Fruit fly (Drosophila melanogaster) whole organism, embryonic: ENCODE results near the gene Fbw5.
A peak's percentile ranks its signal among the peaks of the same experiment; 100 is the strongest.

Experiments used
- Abd-B ChIP-seq: fragments of 200-800 bp; sonication (Bioruptor generic); optimal IDR thresholded peaks from 2 replicates; lab custom pipeline; 2018; ENCODE audit warnings: missing biosample characterization, mild to moderate bottlenecking, missing genetic modification characterization, moderate library complexity
- Bgb ChIP-seq: fragments of 200-800 bp; sonication (Bioruptor generic); IDR thresholded peaks from 2 replicates; pipeline ENCODE4 v1.3.6; 2022; ENCODE audit warnings: missing biosample characterization, missing genetic modification characterization; ENCODE audit not compliant: partially characterized antibody
- CG12104 ChIP-seq: fragments of 200-800 bp; sonication (Bioruptor generic); optimal IDR thresholded peaks from 3 replicates; lab custom pipeline; 2016; ENCODE audit warnings: missing biosample characterization, missing genetic modification characterization
- CG12942 ChIP-seq: fragments of 200-800 bp; sonication (Bioruptor generic); optimal IDR thresholded peaks from 3 replicates; lab custom pipeline; 2016; ENCODE audit warnings: missing biosample characterization, missing genetic modification characterization
- CG13123 ChIP-seq: fragments of 200-800 bp; sonication (Bioruptor generic); optimal IDR thresholded peaks from 2 replicates; lab custom pipeline; 2016; ENCODE audit warnings: missing biosample characterization, missing genetic modification characterization
- CG13296 ChIP-seq: fragments of 200-800 bp; sonication (Bioruptor generic); optimal IDR thresholded peaks from 3 replicates; lab custom pipeline; 2018; ENCODE audit warnings: missing biosample characterization, mild to moderate bottlenecking, missing genetic modification characterization
- CG15011 ChIP-seq: fragments of 200-800 bp; sonication (Bioruptor generic); optimal IDR thresholded peaks from 3 replicates; lab custom pipeline; 2018; ENCODE audit warnings: missing biosample characterization, mild to moderate bottlenecking, missing genetic modification characterization
- CG15514 ChIP-seq: fragments of 200-800 bp; sonication (Bioruptor generic); optimal IDR thresholded peaks from 3 replicates; lab custom pipeline; 2017; ENCODE audit warnings: missing biosample characterization, missing genetic modification characterization, mild to moderate bottlenecking, moderate library complexity, missing genetic modification reagents
- CG18011 ChIP-seq: fragments of 200-800 bp; sonication (Bioruptor generic); optimal IDR thresholded peaks from 2 replicates; lab custom pipeline; 2017; ENCODE audit warnings: missing biosample characterization, missing genetic modification characterization, mild to moderate bottlenecking, moderate library complexity, missing genotype
- CG2889 ChIP-seq: fragments of 200-800 bp; sonication (Bioruptor generic); IDR thresholded peaks from 3 replicates; pipeline ENCODE4 v1.3.6; 2022; ENCODE audit warnings: missing biosample characterization, missing genetic modification characterization
- CG30403 ChIP-seq: fragments of 200-800 bp; sonication (Bioruptor generic); optimal IDR thresholded peaks from 3 replicates; lab custom pipeline; 2016; ENCODE audit warnings: missing biosample characterization, missing genetic modification characterization
- CG31365 ChIP-seq: fragments of 200-800 bp; sonication (Bioruptor generic); optimal IDR thresholded peaks from 2 replicates; lab custom pipeline; 2018; ENCODE audit warnings: missing biosample characterization, mild to moderate bottlenecking, missing genetic modification characterization
- CG32772 ChIP-seq: fragments of 200-800 bp; sonication (Bioruptor generic); IDR thresholded peaks from 2 replicates; pipeline ENCODE4 v1.3.6; 2022; ENCODE audit warnings: missing biosample characterization, missing genetic modification characterization
- CG3838 ChIP-seq: fragments of 200-800 bp; sonication (Bioruptor generic); optimal IDR thresholded peaks from 3 replicates; lab custom pipeline; 2016; ENCODE audit warnings: missing biosample characterization, missing genetic modification characterization
- CG3995 ChIP-seq: fragments of 200-800 bp; sonication (Bioruptor generic); optimal IDR thresholded peaks from 3 replicates; lab custom pipeline; 2016; ENCODE audit warnings: missing biosample characterization, missing genetic modification characterization
- CG5245 ChIP-seq: fragments of 200-800 bp; sonication (Bioruptor generic); optimal IDR thresholded peaks from 3 replicates; lab custom pipeline; 2016; ENCODE audit warnings: missing biosample characterization, missing genetic modification characterization
- CG6791 ChIP-seq: fragments of 200-800 bp; sonication (Bioruptor generic); IDR thresholded peaks from 3 replicates; pipeline ENCODE4 v1.3.6; 2022; ENCODE audit warnings: missing biosample characterization, missing genetic modification characterization; ENCODE audit not compliant: partially characterized antibody
- CG8359 ChIP-seq: fragments of 200-800 bp; sonication (Bioruptor generic); optimal IDR thresholded peaks from 2 replicates; lab custom pipeline; 2017; ENCODE audit warnings: missing biosample characterization, mild to moderate bottlenecking, missing genetic modification characterization, borderline replicate concordance
- CG9437 ChIP-seq: fragments of 200-800 bp; sonication (Bioruptor generic); optimal IDR thresholded peaks from 2 replicates; lab custom pipeline; 2018; ENCODE audit warnings: missing biosample characterization, mild to moderate bottlenecking, missing genetic modification characterization
- CTCF ChIP-seq: fragments of 200-800 bp; sonication (Bioruptor generic); optimal IDR thresholded peaks from 2 replicates; lab custom pipeline; 2017; ENCODE audit warnings: missing biosample characterization, mild to moderate bottlenecking, missing genetic modification characterization, moderate library complexity
- D19A ChIP-seq: fragments of 200-800 bp; optimal IDR thresholded peaks from 3 replicates; lab custom pipeline; 2019; ENCODE audit warnings: missing biosample characterization, mild to moderate bottlenecking, missing genetic modification characterization, moderate library complexity
- D19B ChIP-seq: fragments of 200-800 bp; sonication (Bioruptor generic); optimal IDR thresholded peaks from 2 replicates; lab custom pipeline; 2017; ENCODE audit warnings: missing biosample characterization, mild to moderate bottlenecking, missing genetic modification characterization
- Dp ChIP-seq: fragments of 200-800 bp; sonication (Bioruptor generic); optimal IDR thresholded peaks from 2 replicates; lab custom pipeline; 2018; ENCODE audit warnings: missing biosample characterization, mild to moderate bottlenecking, missing genetic modification characterization, moderate library complexity
- Kr ChIP-seq: fragments of 200-800 bp; sonication (Bioruptor generic); optimal IDR thresholded peaks from 2 replicates; lab custom pipeline; 2017; ENCODE audit warnings: missing biosample characterization, mild to moderate bottlenecking, missing genetic modification characterization
- Lim3 ChIP-seq: fragments of 200-800 bp; sonication (Bioruptor generic); IDR thresholded peaks from 2 replicates; pipeline ENCODE4 v1.3.6; 2022; ENCODE audit warnings: missing biosample characterization, missing genetic modification characterization
- NFAT ChIP-seq: fragments of 200-800 bp; sonication (Bioruptor generic); IDR thresholded peaks from 2 replicates; pipeline ENCODE4 v1.3.6; 2022; ENCODE audit warnings: missing biosample characterization, missing genetic modification characterization
- Ravus ChIP-seq: fragments of 200-800 bp; sonication (Bioruptor generic); IDR thresholded peaks from 2 replicates; pipeline ENCODE4 v1.3.6; 2022; ENCODE audit warnings: missing biosample characterization, missing genetic modification characterization
- ac ChIP-seq: fragments of 200-800 bp; sonication (Bioruptor generic); optimal IDR thresholded peaks from 3 replicates; lab custom pipeline; 2017; ENCODE audit warnings: missing biosample characterization, mild to moderate bottlenecking, missing genetic modification characterization
- al ChIP-seq: fragments of 200-800 bp; sonication (Bioruptor generic); IDR thresholded peaks from 2 replicates; pipeline ENCODE4 v1.3.6; 2022; ENCODE audit warnings: missing biosample characterization, missing genetic modification characterization
- ara ChIP-seq: fragments of 200-800 bp; sonication (Bioruptor generic); IDR thresholded peaks from 2 replicates; pipeline ENCODE4 v1.3.6; 2022; ENCODE audit warnings: missing biosample characterization, missing genetic modification characterization
- corto ChIP-seq: fragments of 200-800 bp; sonication (Bioruptor generic); optimal IDR thresholded peaks from 2 replicates; lab custom pipeline; 2016; ENCODE audit warnings: missing biosample characterization, mild to moderate bottlenecking, missing genetic modification characterization, moderate library complexity
- crol ChIP-seq: fragments of 200-800 bp; sonication (Bioruptor generic); IDR thresholded peaks from 2 replicates; pipeline ENCODE4 v1.3.6; 2022; ENCODE audit warnings: missing biosample characterization, missing genetic modification characterization
- crp ChIP-seq, 2 experiments: fragments of 200-800 bp; sonication (Bioruptor generic); optimal IDR thresholded peaks; 2 replicates in 1 of 2; 3 replicates in 1 of 2; lab custom pipeline; 2017; ENCODE audit warnings: missing biosample characterization in 2 of 2, missing genetic modification characterization in 2 of 2, mild to moderate bottlenecking in 1 of 2, moderate library complexity in 1 of 2
- fd102C ChIP-seq: fragments of 200-800 bp; sonication (Bioruptor generic); optimal IDR thresholded peaks from 2 replicates; lab custom pipeline; 2018; ENCODE audit warnings: missing biosample characterization, mild to moderate bottlenecking, missing genetic modification characterization, moderate library complexity
- fu2 ChIP-seq: fragments of 200-800 bp; sonication (Bioruptor generic); optimal IDR thresholded peaks from 2 replicates; lab custom pipeline; 2016; ENCODE audit warnings: missing biosample characterization, missing genetic modification characterization
- gem ChIP-seq: fragments of 200-800 bp; sonication (Bioruptor generic); optimal IDR thresholded peaks from 2 replicates; lab custom pipeline; 2019; ENCODE audit warnings: missing biosample characterization, mild to moderate bottlenecking, missing genetic modification characterization, moderate library complexity
- gro ChIP-seq: fragments of 200-800 bp; sonication (Bioruptor generic); optimal IDR thresholded peaks from 2 replicates; lab custom pipeline; 2016; ENCODE audit warnings: missing biosample characterization, missing genetic modification characterization
- hbn ChIP-seq: fragments of 200-800 bp; sonication (Bioruptor generic); IDR thresholded peaks from 2 replicates; pipeline ENCODE4 v1.3.6; 2022; ENCODE audit warnings: missing biosample characterization, missing genetic modification characterization; ENCODE audit not compliant: partially characterized antibody
- her ChIP-seq: fragments of 200-800 bp; sonication (Bioruptor generic); optimal IDR thresholded peaks from 2 replicates; lab custom pipeline; 2016; ENCODE audit warnings: missing biosample characterization, missing genetic modification characterization
- hth ChIP-seq: fragments of >200 bp; optimal IDR thresholded peaks from 2 replicates; lab custom pipeline; 2017; ENCODE audit warnings: inconsistent platforms
- kay ChIP-seq: fragments of 200-800 bp; sonication (Bioruptor generic); optimal IDR thresholded peaks from 2 replicates; lab custom pipeline; 2016; ENCODE audit warnings: missing biosample characterization, missing genetic modification characterization
- lov ChIP-seq, 2 experiments: fragments of 200-800 bp in 1 of 2; fragments of >200 bp in 1 of 2; sonication (Bioruptor generic) in 1 of 2; IDR thresholded peaks in 1 of 2; optimal IDR thresholded peaks in 1 of 2; 2 replicates in 1 of 2; 3 replicates in 1 of 2; pipeline versions ENCODE4 v1.3.6 to Lab custom; 2017 to 2022; ENCODE audit warnings: missing biosample characterization in 1 of 2, missing genetic modification characterization in 1 of 2
- pho ChIP-seq: fragments of 200-800 bp; sonication (Bioruptor generic); optimal IDR thresholded peaks from 2 replicates; lab custom pipeline; 2016; ENCODE audit warnings: missing biosample characterization, missing genetic modification characterization
- pita ChIP-seq: fragments of 200-800 bp; sonication (Bioruptor generic); optimal IDR thresholded peaks from 2 replicates; lab custom pipeline; 2017; ENCODE audit warnings: missing biosample characterization, mild to moderate bottlenecking, missing genetic modification characterization
- repo ChIP-seq: fragments of 200-800 bp; sonication (Bioruptor generic); optimal IDR thresholded peaks from 2 replicates; lab custom pipeline; 2016; ENCODE audit warnings: missing biosample characterization, missing genetic modification characterization
- rib ChIP-seq: fragments of 200-800 bp; sonication (Bioruptor generic); IDR thresholded peaks from 2 replicates; pipeline ENCODE4 v1.3.6; 2022; ENCODE audit warnings: missing biosample characterization, missing genetic modification characterization
- sima ChIP-seq: fragments of 200-800 bp; sonication (Bioruptor generic); optimal IDR thresholded peaks from 2 replicates; lab custom pipeline; 2016; ENCODE audit warnings: missing biosample characterization, missing genetic modification characterization
- sisA ChIP-seq: fragments of 200-800 bp; sonication (Bioruptor generic); IDR thresholded peaks from 2 replicates; pipeline ENCODE4 v1.3.6; 2022; ENCODE audit warnings: missing biosample characterization, missing genetic modification characterization
- slbo ChIP-seq: fragments of 200-800 bp; sonication (Bioruptor generic); IDR thresholded peaks from 2 replicates; pipeline ENCODE4 v1.3.6; 2022; ENCODE audit warnings: missing biosample characterization, missing genetic modification characterization
- sna ChIP-seq: fragments of 200-800 bp; sonication (Bioruptor generic); IDR thresholded peaks from 2 replicates; pipeline ENCODE4 v1.3.6; 2022; ENCODE audit warnings: missing biosample characterization, missing genetic modification characterization; ENCODE audit not compliant: partially characterized antibody
- zen ChIP-seq: fragments of 200-800 bp; sonication (Bioruptor generic); optimal IDR thresholded peaks from 3 replicates; lab custom pipeline; 2018; ENCODE audit warnings: missing biosample characterization, mild to moderate bottlenecking, missing genetic modification characterization, moderate library complexity

Gene Fbw5

DNA sequence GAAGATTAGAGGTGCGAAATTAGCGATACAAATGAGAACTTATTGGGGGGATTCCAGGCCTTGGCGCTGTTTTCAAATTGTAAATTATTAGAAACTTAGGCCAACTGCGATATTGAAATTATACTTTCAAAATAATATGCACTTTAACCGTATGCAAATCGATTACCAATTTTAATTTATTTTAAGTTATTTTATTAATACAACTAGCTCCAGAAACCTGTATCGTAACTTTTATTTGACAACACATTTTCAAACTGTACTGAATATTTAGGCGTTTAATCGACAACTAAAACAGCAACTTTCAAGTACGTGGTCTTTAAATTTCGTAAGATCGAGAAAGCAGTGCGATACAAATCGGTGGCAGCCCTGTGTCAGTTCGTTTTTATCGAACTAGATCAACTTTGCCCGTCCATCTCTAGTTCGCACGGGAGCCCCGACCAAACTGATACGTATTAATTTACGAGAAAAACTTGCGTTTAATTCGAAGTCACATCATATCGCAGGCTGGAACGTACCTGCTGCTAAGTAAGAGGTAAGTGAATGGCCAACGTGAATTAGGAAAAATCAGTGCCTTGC lies 5.0 kb upstream of the Fbw5 start, which contains the start of the genes CG9154 and Kr-h2 (continued):
- TF ChIP-seq CG3838 (GFP tag; lab: Kevin White, UChicago) (no peak), CG12104 (GFP tag; lab: Kevin White, UChicago) (no peak), CG9437 (GFP tag; lab: Kevin White, UChicago) (peak; percentile 91), repo (GFP tag; lab: Kevin White, UChicago) (no peak), D19A (tag; lab: Kevin White, UChicago) (no peak), CG32772 (GFP tag; lab: Robert Waterston, UW) (no peak), pita (no peak), CG15514 (GFP tag; lab: Kevin White, UChicago) (peak; percentile 100), her (GFP tag; lab: Kevin White, UChicago) (no peak), zen (tag; lab: Kevin White, UChicago) (peak; percentile 34), D19B (GFP tag; lab: Kevin White, UChicago) (peak; percentile 25), slbo (GFP tag; lab: Robert Waterston, UW) (peak; percentile 31; the same call in 1 of the 2 replicates), CG13296 (GFP tag; lab: Kevin White, UChicago) (peak; percentile 16), pho (GFP tag; lab: Kevin White, UChicago) (no peak), sna (GFP tag; lab: Robert Waterston, UW) (no peak), Bgb (GFP tag; lab: Robert Waterston, UW) (peak; percentile 73), CG5245 (GFP tag; lab: Kevin White, UChicago) (no peak), fu2 (peak; percentile 4), CG13123 (no peak), CG15011 (GFP tag; lab: Kevin White, UChicago) (no peak), Ravus (GFP tag; lab: Robert Waterston, UW) (no peak), CG12942 (GFP tag; lab: Kevin White, UChicago) (no peak), CG6791 (peak; percentile 75; the same call in 2 of the 3 replicates), CG8359 (GFP tag; lab: Kevin White, UChicago) (no peak), kay (GFP tag; lab: Kevin White, UChicago) (no peak), hth (lab: Kevin White, UChicago) (no peak), sima (GFP tag; lab: Kevin White, UChicago) (no peak), sisA (GFP tag; lab: Robert Waterston, UW) (no peak), CTCF (no peak), hbn (GFP tag; lab: Robert Waterston, UW) (peak; percentile 33; the same call in 1 of the 2 replicates), gem (tag; lab: Kevin White, UChicago) (peak; percentile 56), CG30403 (GFP tag; lab: Kevin White, UChicago) (peak; percentile 48), corto (no peak), crol (GFP tag; lab: Robert Waterston, UW) (no peak), fd102C (GFP tag; lab: Kevin White, UChicago) (no peak), Kr (GFP tag; lab: Kevin White, UChicago) (no peak), Abd-B (peak; percentile 37), Dp (GFP tag; lab: Kevin White, UChicago) (peak; percentile 84), lov (optimal IDR thresholded peaks at IDR 0.05; lab: Kevin White, UChicago) (no peak), lov (GFP tag; IDR thresholded peaks at IDR 0.05; lab: Robert Waterston, UW) (no peak), CG31365 (peak; percentile 90), CG3995 (peak; percentile 3), rib (GFP tag; lab: Robert Waterston, UW) (no peak), ara (no peak), crp (GFP tag; optimal IDR thresholded peaks at IDR 0.05; lab: Kevin White, UChicago) (peak in 1 of 2 experiments; percentile 12), Lim3 (GFP tag; lab: Robert Waterston, UW) (no peak), CG2889 (GFP tag; lab: Robert Waterston, UW) (no peak), al (GFP tag; lab: Robert Waterston, UW) (no peak), NFAT (GFP tag; lab: Robert Waterston, UW) (no peak), ac (GFP tag; lab: Kevin White, UChicago) (no peak), CG18011 (GFP tag; lab: Kevin White, UChicago) (peak; percentile 41), gro (no peak)
